Worm (Caenorhabditis elegans) whole organism, young adult: ENCODE measurements around the gene M04G7.2.

Source experiments
- B0019.2 ChIP-seq: fragments of 200-800 bp; sonication (Bioruptor generic); conservative IDR thresholded peaks from 2 replicates; pipeline ENCODE4 v1.3.6; 2022; ENCODE audit warnings: missing genetic modification reagents, missing genetic modification characterization, missing compliant biosample characterization
- B0035.1 ChIP-seq: sonication (generic microtip); optimal IDR thresholded peaks from 2 replicates; lab custom pipeline; 2016; ENCODE audit warnings: missing genetic modification characterization, mild to moderate bottlenecking, missing compliant biosample characterization, missing genotype, missing genetic modification reagents
- B0261.1 ChIP-seq: sonication (generic microtip); optimal IDR thresholded peaks from 2 replicates; lab custom pipeline; 2016; ENCODE audit warnings: mild to moderate bottlenecking, missing genetic modification characterization, moderate library complexity, missing compliant biosample characterization
- B0336.3 ChIP-seq: fragments of 200-800 bp; sonication (Bioruptor generic); IDR thresholded peaks from 2 replicates; pipeline ENCODE4 v1.3.6; 2022; ENCODE audit warnings: missing genetic modification characterization, missing compliant biosample characterization
- C17E4.6 ChIP-seq: fragments of 200-800 bp; sonication (Bioruptor generic); IDR thresholded peaks from 2 replicates; pipeline ENCODE4 v1.3.6; 2022; ENCODE audit warnings: missing genetic modification reagents, missing genetic modification characterization, missing compliant biosample characterization
- F33H1.4 ChIP-seq: fragments of 200-800 bp; sonication (Bioruptor generic); IDR thresholded peaks from 2 replicates; pipeline ENCODE4 v1.3.6; 2022; ENCODE audit warnings: missing genetic modification reagents, missing genetic modification characterization, missing compliant biosample characterization
- F49E8.2 ChIP-seq: sonication (generic microtip); optimal IDR thresholded peaks from 3 replicates; lab custom pipeline; 2017; ENCODE audit warnings: missing genetic modification characterization, mild to moderate bottlenecking, missing compliant biosample characterization, antibody characterized with exemption, moderate library complexity; ENCODE audit not compliant: insufficient read depth
- F57C9.4 ChIP-seq: sonication (generic microtip); optimal IDR thresholded peaks from 2 replicates; lab custom pipeline; 2017; ENCODE audit warnings: mild to moderate bottlenecking, missing genetic modification characterization, missing compliant biosample characterization
- Y56A3A.18 ChIP-seq: fragments of 200-800 bp; sonication (Bioruptor generic); IDR thresholded peaks from 2 replicates; pipeline ENCODE4 v1.3.6; 2022; ENCODE audit warnings: missing genetic modification reagents, missing genetic modification characterization, missing compliant biosample characterization
- Y79H2A.3 ChIP-seq: fragments of 200-800 bp; sonication (Bioruptor generic); conservative IDR thresholded peaks from 2 replicates; pipeline ENCODE4 v1.3.6; 2022; ENCODE audit warnings: missing genetic modification reagents, missing genetic modification characterization, missing compliant biosample characterization
- aptf-2 ChIP-seq: fragments of 200-800 bp; sonication (Bioruptor generic); conservative IDR thresholded peaks from 2 replicates; pipeline ENCODE4 v1.3.6; 2022; ENCODE audit warnings: missing genetic modification reagents, missing genetic modification characterization, missing compliant biosample characterization
- atf-7 ChIP-seq: sonication (generic microtip); optimal IDR thresholded peaks from 2 replicates; lab custom pipeline; 2017; ENCODE audit warnings: mild to moderate bottlenecking, missing genetic modification characterization, missing compliant biosample characterization
- ceh-100 ChIP-seq: fragments of 200-800 bp; sonication (Bioruptor generic); IDR thresholded peaks from 2 replicates; pipeline ENCODE4 v1.3.6; 2022; ENCODE audit warnings: missing genetic modification reagents, missing genetic modification characterization, missing compliant biosample characterization
- ceh-79 ChIP-seq: sonication (generic microtip); optimal IDR thresholded peaks from 2 replicates; lab custom pipeline; 2017; ENCODE audit warnings: mild to moderate bottlenecking, missing genetic modification characterization, missing compliant biosample characterization
- ceh-91 ChIP-seq: fragments of 200-800 bp; sonication (Bioruptor generic); IDR thresholded peaks from 2 replicates; pipeline ENCODE4 v1.3.6; 2022; ENCODE audit warnings: missing genetic modification reagents, missing genetic modification characterization, missing compliant biosample characterization
- die-1 ChIP-seq: sonication (generic microtip); optimal IDR thresholded peaks from 2 replicates; lab custom pipeline; 2016; ENCODE audit warnings: missing genotype, mild to moderate bottlenecking, missing genetic modification characterization, missing compliant biosample characterization
- dox-1 ChIP-seq: fragments of 200-800 bp; sonication (Bioruptor generic); IDR thresholded peaks from 2 replicates; pipeline ENCODE4 v1.3.6; 2022; ENCODE audit warnings: missing genetic modification reagents, missing genetic modification characterization, missing compliant biosample characterization
- dpff-1 ChIP-seq: sonication (generic microtip); optimal IDR thresholded peaks from 2 replicates; lab custom pipeline; 2017; ENCODE audit warnings: mild to moderate bottlenecking, missing genetic modification characterization, missing compliant biosample characterization
- efl-1 ChIP-seq: fragments of 150-350 bp; optimal IDR thresholded peaks from 2 replicates; lab custom pipeline; 2014; ENCODE audit warnings: missing biosample characterization, missing genetic modification reagents, missing genetic modification characterization
- ekl-4 ChIP-seq: fragments of 200-800 bp; sonication (Bioruptor generic); IDR thresholded peaks from 2 replicates; pipeline ENCODE4 v1.3.6; 2022; ENCODE audit warnings: missing genetic modification reagents, missing genetic modification characterization, missing compliant biosample characterization
- gei-17 ChIP-seq: fragments of 200-800 bp; sonication (Bioruptor generic); optimal IDR thresholded peaks from 2 replicates; lab custom pipeline; 2018; ENCODE audit warnings: mild to moderate bottlenecking, missing genetic modification characterization, missing compliant biosample characterization
- hmg-20 ChIP-seq: fragments of 200-800 bp; sonication (Bioruptor generic); IDR thresholded peaks from 2 replicates; pipeline ENCODE4 v1.3.6; 2022; ENCODE audit warnings: missing genetic modification reagents, missing genetic modification characterization, missing compliant biosample characterization
- hrde-1 ChIP-seq: sonication (generic microtip); optimal IDR thresholded peaks from 2 replicates; lab custom pipeline; 2016; ENCODE audit warnings: missing genetic modification characterization, mild to moderate bottlenecking, missing compliant biosample characterization, moderate library complexity, missing genotype, missing genetic modification reagents, borderline replicate concordance
- let-607 ChIP-seq, 2 experiments: fragments of 200-800 bp in 1 of 2; sonication (Bioruptor generic) in 1 of 2; sonication (generic microtip) in 1 of 2; optimal IDR thresholded peaks; 2 replicates each; lab custom pipeline; 2016 to 2018; ENCODE audit warnings: mild to moderate bottlenecking in 2 of 2, missing compliant biosample characterization in 2 of 2, missing genetic modification characterization in 2 of 2, moderate library complexity in 2 of 2, missing genotype in 1 of 2
- lin-26 ChIP-seq: fragments of 200-800 bp; sonication (Bioruptor generic); IDR thresholded peaks from 2 replicates; pipeline ENCODE4 v1.3.6; 2022; ENCODE audit warnings: missing genetic modification reagents, missing genetic modification characterization, missing compliant biosample characterization
- lin-35 ChIP-seq, 3 experiments: fragments of 150-350 bp in 2 of 3; sonication (generic microtip) in 1 of 3; optimal IDR thresholded peaks; 2 replicates each; lab custom pipeline; 2014 to 2018; ENCODE audit warnings: missing biosample characterization in 3 of 3, missing genetic modification characterization in 3 of 3, missing genetic modification reagents in 3 of 3
- lir-1 ChIP-seq: fragments of 200-800 bp; sonication (Bioruptor generic); conservative IDR thresholded peaks from 2 replicates; pipeline ENCODE4 v1.3.6; 2022; ENCODE audit warnings: missing genetic modification reagents, missing genetic modification characterization, missing compliant biosample characterization
- lsl-1 ChIP-seq: fragments of 200-800 bp; sonication (Bioruptor generic); optimal IDR thresholded peaks from 2 replicates; lab custom pipeline; 2018; ENCODE audit warnings: mild to moderate bottlenecking, missing genetic modification characterization, moderate library complexity, missing compliant biosample characterization
- lsy-27 ChIP-seq: sonication (generic microtip); optimal IDR thresholded peaks from 2 replicates; lab custom pipeline; 2017; ENCODE audit warnings: missing genetic modification characterization, mild to moderate bottlenecking, missing compliant biosample characterization, antibody characterized with exemption, missing genotype, borderline replicate concordance; ENCODE audit not compliant: insufficient read depth
- madf-10 ChIP-seq: sonication (generic microtip); optimal IDR thresholded peaks from 2 replicates; lab custom pipeline; 2016; ENCODE audit warnings: mild to moderate bottlenecking, missing genetic modification characterization, missing compliant biosample characterization
- madf-6 ChIP-seq: fragments of 200-800 bp; sonication (Bioruptor generic); IDR thresholded peaks from 2 replicates; pipeline ENCODE4 v1.3.6; 2022; ENCODE audit warnings: missing genetic modification reagents, missing genetic modification characterization, missing compliant biosample characterization
- madf-8 ChIP-seq: fragments of 200-800 bp; sonication (Bioruptor generic); conservative IDR thresholded peaks from 2 replicates; pipeline ENCODE4 v1.3.6; 2022; ENCODE audit warnings: missing genetic modification reagents, missing genetic modification characterization, missing compliant biosample characterization
- mel-28 ChIP-seq: sonication (generic microtip); optimal IDR thresholded peaks from 2 replicates; lab custom pipeline; 2016; ENCODE audit warnings: borderline replicate concordance, mild to moderate bottlenecking, missing genetic modification characterization, missing compliant biosample characterization
- mxl-1 ChIP-seq: sonication (generic microtip); optimal IDR thresholded peaks from 2 replicates; lab custom pipeline; 2016; ENCODE audit warnings: missing genetic modification characterization, missing compliant biosample characterization
- nfya-1 ChIP-seq: sonication (generic microtip); optimal IDR thresholded peaks from 2 replicates; lab custom pipeline; 2017; ENCODE audit warnings: antibody characterized with exemption, missing compliant biosample characterization, missing genetic modification characterization, borderline replicate concordance; ENCODE audit not compliant: insufficient read depth
- nhr-120 ChIP-seq: fragments of 200-800 bp; sonication (Bioruptor generic); IDR thresholded peaks from 2 replicates; pipeline ENCODE4 v1.3.6; 2022; ENCODE audit warnings: missing genetic modification characterization, missing compliant biosample characterization
- nhr-80 ChIP-seq: sonication (generic microtip); optimal IDR thresholded peaks from 2 replicates; lab custom pipeline; 2016; ENCODE audit warnings: missing genetic modification characterization, missing compliant biosample characterization
- pbrm-1 ChIP-seq: fragments of 200-800 bp; sonication (Bioruptor generic); IDR thresholded peaks from 2 replicates; pipeline ENCODE4 v1.3.6; 2022; ENCODE audit warnings: missing genetic modification reagents, missing genetic modification characterization, missing compliant biosample characterization
- repo-1 ChIP-seq: sonication (generic microtip); optimal IDR thresholded peaks from 2 replicates; lab custom pipeline; 2017; ENCODE audit warnings: mild to moderate bottlenecking, missing genetic modification characterization, missing compliant biosample characterization
- sptf-2 ChIP-seq: fragments of 200-800 bp; sonication (Bioruptor generic); optimal IDR thresholded peaks from 2 replicates; lab custom pipeline; 2018; ENCODE audit warnings: mild to moderate bottlenecking, missing genetic modification characterization, missing compliant biosample characterization
- tbx-9 ChIP-seq: sonication (generic microtip); optimal IDR thresholded peaks from 2 replicates; lab custom pipeline; 2016; ENCODE audit warnings: borderline replicate concordance, missing genetic modification characterization, inconsistent platforms, missing compliant biosample characterization
- tlf-1 ChIP-seq: fragments of 200-800 bp; sonication (Bioruptor generic); optimal IDR thresholded peaks from 2 replicates; lab custom pipeline; 2018; ENCODE audit warnings: mild to moderate bottlenecking, missing genetic modification characterization, missing compliant biosample characterization
- unc-130 ChIP-seq: sonication (generic microtip); optimal IDR thresholded peaks from 2 replicates; lab custom pipeline; 2016; ENCODE audit warnings: missing genetic modification reagents, missing genetic modification characterization, missing compliant biosample characterization
- xnd-1 ChIP-seq: sonication (generic microtip); optimal IDR thresholded peaks from 2 replicates; lab custom pipeline; 2016; ENCODE audit warnings: missing genotype, missing genetic modification reagents, missing genetic modification characterization, missing compliant biosample characterization
- ztf-26 ChIP-seq: sonication (generic microtip); optimal IDR thresholded peaks from 2 replicates; lab custom pipeline; 2017; ENCODE audit warnings: missing genetic modification characterization, missing compliant biosample characterization
- ztf-28 ChIP-seq: fragments of 200-800 bp; sonication (Bioruptor generic); IDR thresholded peaks from 2 replicates; pipeline ENCODE4 v1.3.6; 2022; ENCODE audit warnings: missing genetic modification reagents, missing genetic modification characterization, missing compliant biosample characterization
- ztf-6 ChIP-seq: fragments of 200-800 bp; sonication (Bioruptor generic); IDR thresholded peaks from 2 replicates; pipeline ENCODE4 v1.3.6; 2022; ENCODE audit warnings: missing genetic modification reagents, missing genetic modification characterization, missing compliant biosample characterization

The M04G7.2 gene

ce11 chrIV:420686-421085 lies 40.1 kb downstream of the M04G7.2 start (continued):
- no peak for TF ChIP-seq die-1 (tag; lab: Kevin White, UChicago)
- TF ChIP-seq hrde-1 (tag; lab: Kevin White, UChicago), result no peak
- no peak for TF ChIP-seq mel-28 (tag; lab: Kevin White, UChicago)
- TF ChIP-seq pbrm-1 (GFP tag; lab: Robert Waterston, UW), result no peak

ce11 chrIV:419674-420073 lies 41.2 kb downstream of the M04G7.2 start, which contains the start of gene eri-1:
eri-1 (minus strand) TSS chrIV:419958.
- TF ChIP-seq dpff-1 (tag; lab: Kevin White, UChicago), result no peak
- TF ChIP-seq dox-1, result peak; percentile 47; the same call in 1 of the 2 replicates
- TF ChIP-seq B0336.3, result peak; percentile 78
- no peak for TF ChIP-seq nhr-120 (GFP tag; lab: Robert Waterston, UW)
- no peak for TF ChIP-seq ztf-6 (GFP tag; lab: Robert Waterston, UW)
- TF ChIP-seq ceh-91 (GFP tag; lab: Robert Waterston, UW), result no peak
- TF ChIP-seq Y79H2A.3, result no peak
- no peak for TF ChIP-seq F49E8.2
- no peak for TF ChIP-seq tlf-1 (GFP tag; lab: Kevin White, UChicago)
- TF ChIP-seq B0019.2 (GFP tag; lab: Robert Waterston, UW), result no peak
- no peak for TF ChIP-seq F33H1.4 (GFP tag; lab: Robert Waterston, UW)
- no peak for TF ChIP-seq nhr-80 (tag; lab: Kevin White, UChicago)
- peak; percentile 28 for TF ChIP-seq atf-7 (tag; lab: Kevin White, UChicago)
- no peak for TF ChIP-seq efl-1 (GFP tag; lab: Kevin White, UChicago)
- no peak for TF ChIP-seq aptf-2
- TF ChIP-seq unc-130 (GFP tag; lab: Kevin White, UChicago), result peak; percentile 35
- TF ChIP-seq lsl-1, result peak; percentile 22
- no peak; the same call in 1 of the 2 replicates for TF ChIP-seq Y56A3A.18 (GFP tag; lab: Robert Waterston, UW)
- no peak for TF ChIP-seq ceh-79 (tag; lab: Kevin White, UChicago)
- TF ChIP-seq madf-6 (GFP tag; lab: Robert Waterston, UW), result peak; percentile 56; the same call in 1 of the 2 replicates
- no peak for TF ChIP-seq lsy-27 (tag; lab: Kevin White, UChicago)
- TF ChIP-seq sptf-2 (GFP tag; lab: Kevin White, UChicago), result no peak
- no peak for TF ChIP-seq xnd-1 (tag; lab: Kevin White, UChicago)
- no peak for TF ChIP-seq B0261.1 (tag; lab: Kevin White, UChicago)
- no peak for TF ChIP-seq die-1 (tag; lab: Kevin White, UChicago)
- TF ChIP-seq F57C9.4, result no peak
- no peak for TF ChIP-seq C17E4.6 (GFP tag; lab: Robert Waterston, UW)
- no peak for TF ChIP-seq nfya-1
- TF ChIP-seq lin-35 (GFP tag; optimal IDR thresholded peaks at IDR 0.05; lab: Kevin White, UChicago), result no peak
- no peak for TF ChIP-seq madf-10 (tag; lab: Kevin White, UChicago)
- TF ChIP-seq let-607 (tag; optimal IDR thresholded peaks at IDR 0.05; lab: Kevin White, UChicago), result no peak
- TF ChIP-seq mxl-1 (tag; lab: Kevin White, UChicago), result no peak
- TF ChIP-seq lin-26 (GFP tag; lab: Robert Waterston, UW), result no peak
- no peak for TF ChIP-seq madf-8
- TF ChIP-seq B0035.1 (tag; lab: Kevin White, UChicago), result no peak
- TF ChIP-seq ceh-100 (GFP tag; lab: Robert Waterston, UW), result no peak
- no peak for TF ChIP-seq lir-1 (GFP tag; lab: Robert Waterston, UW)
- no peak for TF ChIP-seq hmg-20 (GFP tag; lab: Robert Waterston, UW)
- TF ChIP-seq tbx-9 (tag; lab: Kevin White, UChicago), result peak; percentile 42
- TF ChIP-seq ztf-28, result no peak
- TF ChIP-seq repo-1 (tag; lab: Kevin White, UChicago), result no peak
- TF ChIP-seq ekl-4 (GFP tag; lab: Robert Waterston, UW), result peak; percentile 54; the same call in 1 of the 2 replicates
- no peak for TF ChIP-seq gei-17
- no peak for TF ChIP-seq ztf-26
